Worm (Caenorhabditis elegans): ENCODE data around the gene C05D10.4.

Gene C05D10.4

DNA sequence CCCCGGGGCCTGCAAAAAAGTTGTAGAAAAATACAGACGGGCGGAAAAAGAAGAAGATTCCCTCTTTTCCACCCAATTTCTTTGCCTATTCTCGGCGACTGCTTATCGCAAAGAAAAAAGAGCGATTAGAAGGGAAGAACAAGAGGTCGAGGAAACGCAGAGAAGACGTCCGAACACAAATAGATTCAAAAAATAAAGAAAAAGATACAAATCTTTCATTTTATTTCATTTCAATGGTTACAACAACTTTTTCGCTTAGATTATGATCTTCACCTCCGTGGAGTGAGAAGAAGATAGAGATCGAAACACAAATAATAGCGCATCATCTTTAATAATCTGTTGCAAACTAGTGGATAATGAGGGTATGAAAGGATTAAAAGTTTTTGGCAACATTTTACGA lies 29.4 kb upstream of the C05D10.4 start:
- TF ChIP-seq hlh-8 (tag; optimal IDR thresholded peaks at IDR 0.05) (no peak), ztf-16 (tag; optimal IDR thresholded peaks at IDR 0.05) (no peak), elt-2 (tag; optimal IDR thresholded peaks at IDR 0.05) (peak; percentile 39), rnt-1 (tag; optimal IDR thresholded peaks at IDR 0.05) (peak; percentile 42)

DNA sequence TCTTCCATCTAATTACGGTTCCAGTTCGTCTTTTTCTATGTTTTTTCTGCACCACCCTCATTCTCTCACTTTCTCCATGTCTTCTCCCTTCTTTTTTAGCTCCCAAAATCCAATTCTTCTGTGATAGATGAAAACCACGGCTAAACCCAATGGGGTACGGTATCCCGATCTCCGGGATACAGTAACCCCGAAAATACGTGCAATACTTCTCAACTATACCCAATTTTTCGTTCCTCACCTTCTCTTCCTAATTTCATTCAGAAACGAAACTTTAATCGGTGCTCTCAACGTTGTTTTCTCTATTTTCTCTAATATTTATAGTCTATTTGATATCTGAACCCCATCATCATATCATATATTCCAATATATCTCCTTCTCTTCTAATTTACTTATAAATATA lies 21.0 kb upstream of the C05D10.4 start:
- TF ChIP-seq sox-4 (tag; optimal IDR thresholded peaks at IDR 0.05) (peak; percentile 7), K02D7.2 (tag; optimal IDR thresholded peaks at IDR 0.05) (no peak)

DNA sequence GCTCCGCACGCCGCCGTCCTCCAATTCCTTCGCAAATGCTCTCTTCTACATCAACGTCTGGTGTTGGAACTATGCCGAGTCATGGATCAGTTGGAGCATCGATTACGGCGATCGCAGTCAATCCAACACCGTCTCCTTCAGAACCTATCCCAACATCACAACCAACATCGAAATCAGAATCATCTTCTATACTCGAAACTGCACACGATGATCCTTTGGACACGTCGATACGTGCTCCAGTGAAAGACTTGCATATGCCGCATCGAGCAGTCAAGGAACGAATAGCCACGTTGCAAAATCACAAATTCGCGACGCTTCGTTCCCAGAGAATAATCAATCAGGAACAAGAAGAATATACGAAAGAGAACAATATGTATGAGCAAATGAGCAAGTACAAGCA lies 18.3 kb upstream of the C05D10.4 start:
- no peak for TF ChIP-seq hlh-30 (tag; optimal IDR thresholded peaks at IDR 0.05; ENCODE audit: insufficient read depth)
- TF ChIP-seq ceh-31 (tag; optimal IDR thresholded peaks at IDR 0.05): no peak
- no peak for TF ChIP-seq lim-6 (tag; optimal IDR thresholded peaks at IDR 0.05)
- no peak for TF ChIP-seq dve-1 (tag; optimal IDR thresholded peaks at IDR 0.05)
- TF ChIP-seq hlh-6 (tag; optimal IDR thresholded peaks at IDR 0.05): no peak
- TF ChIP-seq zip-5 (tag; optimal IDR thresholded peaks at IDR 0.05): no peak
- no peak for TF ChIP-seq pha-4 (tag; optimal IDR thresholded peaks at IDR 0.05)
- no peak for TF ChIP-seq odd-2 (tag; optimal IDR thresholded peaks at IDR 0.05)
- TF ChIP-seq pha-2 (tag; optimal IDR thresholded peaks at IDR 0.05): no peak
- TF ChIP-seq elt-2 (tag; optimal IDR thresholded peaks at IDR 0.05): no peak
- TF ChIP-seq ceh-24 (tag; optimal IDR thresholded peaks at IDR 0.05): no peak
- TF ChIP-seq pros-1 (tag; optimal IDR thresholded peaks at IDR 0.05): no peak
- no peak for TF ChIP-seq ama-1 (optimal IDR thresholded peaks at IDR 0.05)
- TF ChIP-seq pax-1 (tag; optimal IDR thresholded peaks at IDR 0.05): no peak
- no peak for TF ChIP-seq ceh-30 (tag; optimal IDR thresholded peaks at IDR 0.05)
- TF ChIP-seq tbx-2 (tag; optimal IDR thresholded peaks at IDR 0.05): no peak
- no peak for TF ChIP-seq F13H6.1 (tag; optimal IDR thresholded peaks at IDR 0.05)
- no peak for TF ChIP-seq pqm-1 (tag; optimal IDR thresholded peaks at IDR 0.05)

DNA sequence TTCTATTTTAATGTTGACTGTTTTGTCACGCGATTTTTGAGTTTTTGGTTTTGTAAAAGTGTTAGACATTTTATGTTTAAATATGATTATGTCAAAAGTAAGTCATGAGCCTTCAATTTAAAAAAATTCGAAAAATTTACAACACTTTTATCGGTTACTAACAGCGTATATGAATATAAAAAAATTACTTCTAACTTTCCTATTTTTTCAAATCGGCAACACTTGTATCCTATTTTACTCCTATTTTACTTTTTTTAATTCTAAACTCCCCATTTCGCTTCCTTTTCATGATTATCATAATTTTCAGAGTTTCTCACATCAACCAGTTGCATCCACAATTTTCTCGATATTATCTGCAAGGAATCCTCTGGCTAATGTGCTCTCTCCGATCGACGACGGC lies 15.7 kb upstream of the C05D10.4 start, which contains the start of gene kin-18:
kin-18 (plus strand) TSS at position 301 of the 400 bp plus-strand sequence.
- TF ChIP-seq ceh-24 (tag; optimal IDR thresholded peaks at IDR 0.05) (no peak), hlh-30 (tag; optimal IDR thresholded peaks at IDR 0.05; ENCODE audit: insufficient read depth) (no peak), ceh-45 (GFP tag; IDR thresholded peaks at IDR 0.05) (no peak), tbx-7 (tag; optimal IDR thresholded peaks at IDR 0.05) (no peak), lim-6 (tag; optimal IDR thresholded peaks at IDR 0.05) (no peak), dve-1 (tag; optimal IDR thresholded peaks at IDR 0.05) (no peak), ttx-3 (tag; optimal IDR thresholded peaks at IDR 0.05) (no peak), syd-9 (tag; optimal IDR thresholded peaks at IDR 0.05) (no peak), ceh-30 (tag; optimal IDR thresholded peaks at IDR 0.05) (no peak), nhr-232 (tag; optimal IDR thresholded peaks at IDR 0.05) (no peak)

DNA sequence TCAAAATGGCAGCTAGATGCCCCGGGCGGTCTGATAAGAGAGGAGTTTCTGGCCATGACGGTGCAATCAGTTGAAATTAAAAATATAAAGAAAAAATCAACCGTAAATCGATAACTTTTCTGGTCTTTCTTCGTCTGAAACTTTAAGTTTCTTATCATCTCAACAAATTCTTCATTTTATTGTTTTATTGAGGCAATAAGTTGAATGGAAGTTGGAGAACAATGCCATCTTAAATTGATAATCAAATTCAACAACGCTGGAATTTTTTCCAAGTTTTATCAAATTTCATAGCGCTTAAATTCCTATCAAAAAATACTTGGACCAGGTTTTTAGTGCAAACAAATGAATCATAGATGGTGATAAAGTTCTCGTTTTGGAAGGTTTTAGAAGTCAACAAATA lies 14.3 kb upstream of the C05D10.4 start:
- TF ChIP-seq elt-2 (tag; optimal IDR thresholded peaks at IDR 0.05): peak; percentile 42
- no peak for TF ChIP-seq lim-6 (tag; optimal IDR thresholded peaks at IDR 0.05)

DNA sequence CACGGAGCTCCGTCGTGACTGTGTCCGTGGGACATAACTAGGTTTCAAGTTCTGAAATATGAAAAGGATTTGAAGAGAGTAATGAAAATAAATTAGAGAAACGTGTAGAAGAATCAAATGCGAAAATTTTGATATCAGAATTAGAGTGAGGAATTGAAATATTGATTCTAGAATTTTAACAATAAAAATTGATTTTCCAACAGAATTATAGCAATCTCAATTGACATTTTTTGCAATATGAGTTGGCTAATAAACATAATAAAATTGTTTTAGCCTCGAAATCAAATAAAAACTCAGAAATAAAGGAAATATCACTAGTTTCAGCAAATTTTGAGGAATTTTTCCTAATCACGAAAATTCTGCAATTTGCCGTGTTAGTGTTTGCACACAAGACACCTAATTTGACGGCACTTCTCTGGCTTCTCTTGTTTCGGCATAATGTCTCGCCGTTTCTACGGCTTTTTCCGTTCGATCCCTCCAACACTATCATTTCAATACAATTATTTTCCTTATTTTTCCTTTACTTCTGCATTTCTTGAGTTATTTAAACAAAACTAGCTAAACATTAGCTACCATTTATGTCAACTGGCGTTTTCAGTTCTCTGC lies 13.7 kb upstream of the C05D10.4 start, which contains the start of gene nmt-1:
nmt-1 (minus strand) TSS at position 51 of the 606 bp plus-strand sequence.
- peak; percentile 28 for TF ChIP-seq nfya-1 (tag; optimal IDR thresholded peaks at IDR 0.05)
- TF ChIP-seq pros-1 (tag; optimal IDR thresholded peaks at IDR 0.05): no peak
- no peak for TF ChIP-seq hlh-30 (tag; optimal IDR thresholded peaks at IDR 0.05; ENCODE audit: insufficient read depth)
- TF ChIP-seq unc-42 (tag; optimal IDR thresholded peaks at IDR 0.05): peak; percentile 42
- peak; percentile 21 for TF ChIP-seq unc-55 (GFP tag; optimal IDR thresholded peaks at IDR 0.05)
- peak; percentile 7 for TF ChIP-seq gmeb-2 (tag; optimal IDR thresholded peaks at IDR 0.05)
